Fruit fly (Drosophila melanogaster): ENCODE results near the gene CG14011.

The CG14011 gene

dm6 chr2L:5532061-5532460, 48.9 kb downstream of the CG14011 start, which contains the start of gene Coq6 (continued):
- TF ChIP-seq CG18262 (tag; optimal IDR thresholded peaks at IDR 0.05) (no peak), ara (GFP tag; IDR thresholded peaks at IDR 0.05) (no peak), CG7556 (GFP tag; optimal IDR thresholded peaks at IDR 0.05) (no peak), Oli (tag; optimal IDR thresholded peaks at IDR 0.05) (no peak), Ets97D (GFP tag; optimal IDR thresholded peaks at IDR 0.05) (no peak), grn (GFP tag; optimal IDR thresholded peaks at IDR 0.05) (no peak), CG13894 (tag; optimal IDR thresholded peaks at IDR 0.05) (no peak), Deaf1 (tag; optimal IDR thresholded peaks at IDR 0.05) (no peak), Dfd (GFP tag; optimal IDR thresholded peaks at IDR 0.05) (no peak), CG17802 (tag; optimal IDR thresholded peaks at IDR 0.05) (no peak), CG12769 (tag; optimal IDR thresholded peaks at IDR 0.05) (no peak), CTCF (GFP tag; optimal IDR thresholded peaks at IDR 0.05) (no peak), knrl (GFP tag; IDR thresholded peaks at IDR 0.05; ENCODE audit: partially characterized antibody) (peak; percentile 49), Doc3 (GFP tag; IDR thresholded peaks at IDR 0.05; ENCODE audit: partially characterized antibody) (peak; percentile 65), hbn (GFP tag; IDR thresholded peaks at IDR 0.05; ENCODE audit: partially characterized antibody) (peak; percentile 54), ttk (GFP tag; IDR thresholded peaks at IDR 0.05) (no peak), phol (tag; optimal IDR thresholded peaks at IDR 0.05) (no peak), CG14050 (GFP tag; IDR thresholded peaks at IDR 0.05) (no peak), CG34224 (GFP tag; IDR thresholded peaks at IDR 0.05; ENCODE audit: partially characterized antibody) (peak; percentile 68), CG12219 (GFP tag; optimal IDR thresholded peaks at IDR 0.05) (no peak), CG1529 (GFP tag; optimal IDR thresholded peaks at IDR 0.05) (no peak), gcm2 (GFP tag; optimal IDR thresholded peaks at IDR 0.05) (no peak), crp (GFP tag; optimal IDR thresholded peaks at IDR 0.05) (peak in 1 of 2 experiments; percentile 11), CG12155 (GFP tag; optimal IDR thresholded peaks at IDR 0.05) (no peak), pzg (GFP tag; optimal IDR thresholded peaks at IDR 0.05) (peak; percentile 36), CG11695 (GFP tag; IDR thresholded peaks at IDR 0.05) (no peak), CG10147 (GFP tag; optimal IDR thresholded peaks at IDR 0.05) (no peak), al (GFP tag; IDR thresholded peaks at IDR 0.05) (no peak), cg (GFP tag; optimal IDR thresholded peaks at IDR 0.05) (no peak), CG1024 (GFP tag; IDR thresholded peaks at IDR 0.05) (no peak), CG15479 (GFP tag; optimal IDR thresholded peaks at IDR 0.05) (no peak), CG15073 (GFP tag; optimal IDR thresholded peaks at IDR 0.05) (no peak), sc (optimal IDR thresholded peaks at IDR 0.05) (no peak), sc (GFP tag; optimal IDR thresholded peaks at IDR 0.05) (no peak), CG2120 (GFP tag; optimal IDR thresholded peaks at IDR 0.05) (no peak), lbe (GFP tag; optimal IDR thresholded peaks at IDR 0.05) (no peak), HLH4C (GFP tag; IDR thresholded peaks at IDR 0.05; ENCODE audit: partially characterized antibody) (peak; percentile 65; the same call in 2 of the 3 replicates), CG5180 (GFP tag; optimal IDR thresholded peaks at IDR 0.05) (no peak), Lim3 (GFP tag; IDR thresholded peaks at IDR 0.05) (no peak), h (optimal IDR thresholded peaks at IDR 0.05) (no peak), CG32532 (GFP tag; IDR thresholded peaks at IDR 0.05) (peak; percentile 42; the same call in 1 of the 2 replicates), twi (tag; optimal IDR thresholded peaks at IDR 0.05) (no peak), CG15601 (tag; optimal IDR thresholded peaks at IDR 0.05) (no peak), pho (GFP tag; optimal IDR thresholded peaks at IDR 0.05) (no peak), vnd (GFP tag; IDR thresholded peaks at IDR 0.05; ENCODE audit: partially characterized antibody) (peak; percentile 38; the same call in 1 of the 3 replicates), sob (GFP tag; IDR thresholded peaks at IDR 0.05) (no peak), YL-1 (GFP tag; optimal IDR thresholded peaks at IDR 0.05) (peak; percentile 19), tna (GFP tag; IDR thresholded peaks at IDR 0.05; ENCODE audit: partially characterized antibody) (0 out of 2 replicates have a peak, but pooled peaks have one; percentile 30), Side (GFP tag; optimal IDR thresholded peaks at IDR 0.05) (no peak), ato (GFP tag; IDR thresholded peaks at IDR 0.05; ENCODE audit: partially characterized antibody) (0 out of 2 replicates have a peak, but pooled peaks have one; percentile 32), Dbx (GFP tag; IDR thresholded peaks at IDR 0.05) (no peak)
